Worm (Caenorhabditis elegans) whole organism, early embryonic: Measurements from ENCODE around the gene rpc-2.

Source experiments
- B0310.2 ChIP-seq: sonication (generic microtip); optimal IDR thresholded peaks from 2 replicates; lab custom pipeline; 2016; ENCODE audit warnings: mild to moderate bottlenecking, missing genetic modification characterization, missing compliant biosample characterization
- F13C5.2 ChIP-seq: sonication (generic microtip); optimal IDR thresholded peaks from 2 replicates; lab custom pipeline; 2017; ENCODE audit warnings: mild to moderate bottlenecking, missing genetic modification characterization, inconsistent platforms, missing compliant biosample characterization
- aly-1 ChIP-seq: sonication (generic microtip); optimal IDR thresholded peaks from 2 replicates; lab custom pipeline; 2016; ENCODE audit warnings: missing genetic modification characterization, missing compliant biosample characterization
- ama-1 ChIP-seq: fragments of 150-350 bp; optimal IDR thresholded peaks from 2 replicates; lab custom pipeline; 2014
- ceh-13 ChIP-seq: fragments of 200-800 bp; sonication (Bioruptor generic); optimal IDR thresholded peaks from 2 replicates; lab custom pipeline; 2018; ENCODE audit warnings: mild to moderate bottlenecking, missing genetic modification characterization, missing compliant biosample characterization
- ceh-36 ChIP-seq: sonication (generic microtip); optimal IDR thresholded peaks from 2 replicates; lab custom pipeline; 2016; ENCODE audit warnings: missing genetic modification characterization, inconsistent platforms, missing compliant biosample characterization
- ets-7 ChIP-seq: sonication (generic microtip); optimal IDR thresholded peaks from 2 replicates; lab custom pipeline; 2016; ENCODE audit warnings: missing genotype, missing genetic modification characterization, missing compliant biosample characterization
- flt-1 ChIP-seq: fragments of 200-800 bp; sonication (Bioruptor generic); IDR thresholded peaks from 2 replicates; pipeline ENCODE4 v1.3.6; 2022; ENCODE audit warnings: missing genetic modification characterization, missing compliant biosample characterization
- hmbx-1 ChIP-seq: sonication (generic microtip); optimal IDR thresholded peaks from 2 replicates; lab custom pipeline; 2016; ENCODE audit warnings: mild to moderate bottlenecking, missing genetic modification characterization, missing compliant biosample characterization
- hmg-4 ChIP-seq: fragments of 200-800 bp; sonication (Bioruptor generic); optimal IDR thresholded peaks from 2 replicates; lab custom pipeline; 2018; ENCODE audit warnings: mild to moderate bottlenecking, missing genetic modification characterization, missing compliant biosample characterization
- hnd-1 ChIP-seq: sonication (generic microtip); optimal IDR thresholded peaks from 2 replicates; lab custom pipeline; 2016; ENCODE audit warnings: missing genetic modification characterization, missing compliant biosample characterization
- pes-1 ChIP-seq: fragments of 200-800 bp; sonication (Bioruptor generic); IDR thresholded peaks from 2 replicates; pipeline ENCODE4 v1.3.6; 2022; ENCODE audit warnings: missing genetic modification reagents, missing genetic modification characterization, missing compliant biosample characterization
- scrt-1 ChIP-seq: fragments of 200-800 bp; sonication (Bioruptor generic); IDR thresholded peaks from 2 replicates; pipeline ENCODE4 v1.3.6; 2022; ENCODE audit warnings: missing genetic modification characterization, missing compliant biosample characterization
- sea-1 ChIP-seq: fragments of 200-800 bp; sonication (Bioruptor generic); conservative IDR thresholded peaks from 2 replicates; pipeline ENCODE4 v1.3.6; 2022; ENCODE audit warnings: missing genetic modification characterization, missing compliant biosample characterization
- tbx-11 ChIP-seq: fragments of 200-800 bp; sonication (Bioruptor generic); IDR thresholded peaks from 2 replicates; pipeline ENCODE4 v1.3.6; 2022; ENCODE audit warnings: missing genetic modification characterization, missing compliant biosample characterization
- tbx-37 ChIP-seq: fragments of 200-800 bp; sonication (Bioruptor generic); conservative IDR thresholded peaks from 2 replicates; pipeline ENCODE4 v1.3.6; 2022; ENCODE audit warnings: missing genetic modification reagents, missing genetic modification characterization, missing compliant biosample characterization
- tra-4 ChIP-seq: sonication (generic microtip); optimal IDR thresholded peaks from 2 replicates; lab custom pipeline; 2017; ENCODE audit warnings: missing genetic modification characterization, missing compliant biosample characterization

Gene rpc-2

ce11 chrIII:5557246-5557819 lies at the start of gene rpc-2:
TSS of gene rpc-2 (plus strand) at chrIII:5557365.
- TF ChIP-seq ama-1, result no peak
- TF ChIP-seq ceh-36 (tag; lab: Kevin White, UChicago), result no peak
- TF ChIP-seq aly-1 (tag; lab: Kevin White, UChicago), result no peak
- TF ChIP-seq tra-4, result no peak
- no peak for TF ChIP-seq tbx-11
- TF ChIP-seq F13C5.2 (tag; lab: Kevin White, UChicago), result no peak
- TF ChIP-seq scrt-1 (GFP tag; lab: Robert Waterston, UW), result no peak
- no peak for TF ChIP-seq flt-1 (GFP tag; lab: Robert Waterston, UW)
- no peak for TF ChIP-seq ets-7 (tag; lab: Kevin White, UChicago)
- TF ChIP-seq tbx-37, result no peak
- TF ChIP-seq sea-1 (GFP tag; lab: Robert Waterston, UW), result no peak
- TF ChIP-seq hmg-4 (GFP tag; lab: Kevin White, UChicago), result no peak
- no peak for TF ChIP-seq pes-1
- TF ChIP-seq hmbx-1 (tag; lab: Kevin White, UChicago), result no peak

ce11 chrIII:5508669-5509068 lies 48.5 kb upstream of the rpc-2 start, which contains the start of gene D1044.7:
TSS of gene D1044.7 (minus strand) at chrIII:5508769.
- no peak for TF ChIP-seq ama-1
- no peak for TF ChIP-seq pes-1
- TF ChIP-seq scrt-1 (GFP tag; lab: Robert Waterston, UW), result no peak
- no peak for TF ChIP-seq hmbx-1 (tag; lab: Kevin White, UChicago)
- no peak for TF ChIP-seq ceh-36 (tag; lab: Kevin White, UChicago)
- no peak for TF ChIP-seq ceh-13 (GFP tag; lab: Kevin White, UChicago)
- TF ChIP-seq aly-1 (tag; lab: Kevin White, UChicago), result no peak
- no peak for TF ChIP-seq hmg-4 (GFP tag; lab: Kevin White, UChicago)
- no peak for TF ChIP-seq ets-7 (tag; lab: Kevin White, UChicago)
- TF ChIP-seq tbx-37, result no peak
- TF ChIP-seq B0310.2, result no peak
- no peak for TF ChIP-seq F13C5.2 (tag; lab: Kevin White, UChicago)
- TF ChIP-seq flt-1 (GFP tag; lab: Robert Waterston, UW), result no peak
- TF ChIP-seq sea-1 (GFP tag; lab: Robert Waterston, UW), result no peak

- TF ChIP-seq hmg-4 (GFP tag; lab: Kevin White, UChicago) (no peak), ceh-36 (tag; lab: Kevin White, UChicago) (no peak), ets-7 (tag; lab: Kevin White, UChicago) (no peak), pes-1 (no peak), tbx-11 (no peak), F13C5.2 (tag; lab: Kevin White, UChicago) (no peak), ceh-13 (GFP tag; lab: Kevin White, UChicago) (no peak), sea-1 (GFP tag; lab: Robert Waterston, UW) (no peak), tbx-37 (no peak), scrt-1 (GFP tag; lab: Robert Waterston, UW) (no peak), hnd-1 (tag; lab: Kevin White, UChicago) (no peak), B0310.2 (no peak), flt-1 (GFP tag; lab: Robert Waterston, UW) (no peak), hmbx-1 (tag; lab: Kevin White, UChicago) (no peak), tra-4 (no peak), ama-1 (no peak), aly-1 (tag; lab: Kevin White, UChicago) (no peak)
Observed at ce11 chrIII:5512502-5512901, 44.7 kb upstream of the rpc-2 start, which contains the start of gene pqn-25. TSS of gene pqn-25 (minus strand) at chrIII:5512602.

- TF ChIP-seq flt-1 (GFP tag; lab: Robert Waterston, UW) (no peak), ceh-36 (tag; lab: Kevin White, UChicago) (no peak), hmg-4 (GFP tag; lab: Kevin White, UChicago) (no peak), sea-1 (GFP tag; lab: Robert Waterston, UW) (no peak), tbx-11 (no peak), B0310.2 (no peak), tra-4 (no peak)
Observed at ce11 chrIII:5517423-5517822, 39.7 kb upstream of the rpc-2 start, which contains the start of gene nekl-4. TSS of gene nekl-4 (minus strand) at chrIII:5517523.

- TF ChIP-seq F13C5.2 (tag; lab: Kevin White, UChicago) (no peak), tbx-37 (no peak), pes-1 (no peak), hmg-4 (GFP tag; lab: Kevin White, UChicago) (no peak), hnd-1 (tag; lab: Kevin White, UChicago) (no peak)
Observed at ce11 chrIII:5521930-5522329, 35.2 kb upstream of the rpc-2 start, which contains the start of gene D1044.4. TSS of gene D1044.4 (minus strand) at chrIII:5522030.

ce11 chrIII:5525973-5526372 lies 31.2 kb upstream of the rpc-2 start, which contains the start of gene dex-1:
TSS of gene dex-1 (plus strand) at chrIII:5526104.
- TF ChIP-seq aly-1 (tag; lab: Kevin White, UChicago) (no peak), ceh-36 (tag; lab: Kevin White, UChicago) (no peak), hmbx-1 (tag; lab: Kevin White, UChicago) (no peak), flt-1 (GFP tag; lab: Robert Waterston, UW) (no peak), hnd-1 (tag; lab: Kevin White, UChicago) (no peak), tbx-11 (no peak), tbx-37 (no peak), B0310.2 (no peak), tra-4 (no peak), ceh-13 (GFP tag; lab: Kevin White, UChicago) (no peak), ama-1 (no peak), ets-7 (tag; lab: Kevin White, UChicago) (no peak), hmg-4 (GFP tag; lab: Kevin White, UChicago) (no peak), scrt-1 (GFP tag; lab: Robert Waterston, UW) (no peak)

- no peak for TF ChIP-seq ceh-36 (tag; lab: Kevin White, UChicago)
- TF ChIP-seq flt-1 (GFP tag; lab: Robert Waterston, UW), result no peak
- TF ChIP-seq tra-4, result no peak
- TF ChIP-seq F13C5.2 (tag; lab: Kevin White, UChicago), result no peak
- TF ChIP-seq hnd-1 (tag; lab: Kevin White, UChicago), result no peak
- TF ChIP-seq ceh-13 (GFP tag; lab: Kevin White, UChicago), result no peak
- no peak for TF ChIP-seq sea-1 (GFP tag; lab: Robert Waterston, UW)
- no peak for TF ChIP-seq hmg-4 (GFP tag; lab: Kevin White, UChicago)
- no peak for TF ChIP-seq tbx-37
- no peak for TF ChIP-seq ama-1
- no peak for TF ChIP-seq B0310.2
- TF ChIP-seq hmbx-1 (tag; lab: Kevin White, UChicago), result no peak
- no peak for TF ChIP-seq ets-7 (tag; lab: Kevin White, UChicago)
- TF ChIP-seq aly-1 (tag; lab: Kevin White, UChicago), result no peak
- no peak for TF ChIP-seq pes-1
- TF ChIP-seq scrt-1 (GFP tag; lab: Robert Waterston, UW), result no peak
- no peak for TF ChIP-seq tbx-11
Observed at ce11 chrIII:5541777-5542176, 15.4 kb upstream of the rpc-2 start.
